Fruit fly (Drosophila melanogaster): ENCODE data around the gene Osi17.

The Osi17 gene

dm6 chr3R:6352893-6353623 is 41.5 kb downstream of the Osi17 start:
- TF ChIP-seq CG33017 (tag; optimal IDR thresholded peaks at IDR 0.05) (no peak), Mnt (GFP tag; optimal IDR thresholded peaks at IDR 0.05) (no peak), CG5204 (GFP tag; optimal IDR thresholded peaks at IDR 0.05) (peak; percentile 35), CG11617 (GFP tag; optimal IDR thresholded peaks at IDR 0.05) (no peak), ovo (GFP tag; optimal IDR thresholded peaks at IDR 0.05) (peak; percentile 26), Hr96 (GFP tag; optimal IDR thresholded peaks at IDR 0.05) (no peak), kay (GFP tag; ENCODE audit: borderline replicate concordance) (peak; percentile 84), bab1 (GFP tag; optimal IDR thresholded peaks at IDR 0.05) (no peak), CG7045 (GFP tag; optimal IDR thresholded peaks at IDR 0.05) (no peak), Clk (GFP tag; optimal IDR thresholded peaks at IDR 0.05) (no peak), tj (GFP tag; optimal IDR thresholded peaks at IDR 0.05) (no peak), CG14711 (tag; optimal IDR thresholded peaks at IDR 0.05) (no peak), cnc (optimal IDR thresholded peaks at IDR 0.05) (no peak), pad (GFP tag; optimal IDR thresholded peaks at IDR 0.05) (peak; percentile 11), cic (GFP tag; optimal IDR thresholded peaks at IDR 0.05) (no peak)

DNA sequence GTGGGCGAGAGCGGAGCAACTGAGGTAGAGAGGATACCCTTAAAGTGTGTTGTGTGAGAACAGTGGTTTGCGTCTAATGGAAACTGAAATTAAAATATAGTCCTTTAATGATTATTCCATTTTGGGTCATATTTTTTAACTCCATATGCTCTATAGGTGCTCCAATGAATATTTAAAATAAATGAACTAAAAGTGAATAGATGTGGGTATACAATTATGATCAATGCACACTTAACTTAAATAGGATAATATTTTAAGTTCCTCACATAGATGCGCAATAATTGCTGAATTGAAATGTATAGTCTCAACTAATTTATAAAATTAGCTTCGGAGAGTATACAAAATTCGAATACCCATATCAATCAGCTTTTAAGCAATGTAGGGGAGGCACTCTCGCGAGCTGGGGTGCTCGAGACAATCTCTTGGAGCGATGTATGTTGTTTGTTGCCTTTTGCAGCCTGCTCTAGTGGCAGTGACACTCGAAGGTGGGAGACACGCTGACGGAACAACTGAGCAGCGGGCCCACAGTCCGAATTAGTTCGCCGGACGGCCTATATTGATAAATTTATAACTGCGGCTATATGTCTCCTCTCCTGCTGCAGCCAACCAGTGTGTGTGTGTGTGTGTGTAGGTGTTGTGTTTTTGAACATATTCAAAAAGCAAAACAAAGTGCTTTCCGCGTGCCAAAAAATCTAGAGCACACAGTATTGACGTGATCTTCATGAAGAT is 42.2 kb downstream of the Osi17 start:
- TF ChIP-seq CG11617 (GFP tag; optimal IDR thresholded peaks at IDR 0.05): peak; percentile 72
- peak; percentile 67 for TF ChIP-seq CG12768 (GFP tag; optimal IDR thresholded peaks at IDR 0.05)
- TF ChIP-seq Crg-1 (GFP tag; optimal IDR thresholded peaks at IDR 0.05): peak; percentile 22
- peak; percentile 78 for TF ChIP-seq CG5204 (GFP tag; optimal IDR thresholded peaks at IDR 0.05)
- no peak for TF ChIP-seq cnc (optimal IDR thresholded peaks at IDR 0.05)
- TF ChIP-seq ovo (GFP tag; optimal IDR thresholded peaks at IDR 0.05): peak; percentile 6
- peak; percentile 61 for TF ChIP-seq kay (GFP tag; ENCODE audit: borderline replicate concordance)
- TF ChIP-seq bab1 (GFP tag; optimal IDR thresholded peaks at IDR 0.05): no peak
- TF ChIP-seq CG33017 (tag; optimal IDR thresholded peaks at IDR 0.05): peak; percentile 57
- peak; percentile 31 for TF ChIP-seq toe (GFP tag; optimal IDR thresholded peaks at IDR 0.05)
- peak; percentile 55 for TF ChIP-seq tj (GFP tag; optimal IDR thresholded peaks at IDR 0.05)
- peak; percentile 19 for TF ChIP-seq cic (GFP tag; optimal IDR thresholded peaks at IDR 0.05)
- TF ChIP-seq Hr96 (GFP tag; optimal IDR thresholded peaks at IDR 0.05): peak; percentile 61
- TF ChIP-seq CG14711 (tag; optimal IDR thresholded peaks at IDR 0.05): peak; percentile 53
- peak; percentile 60 for TF ChIP-seq pad (GFP tag; optimal IDR thresholded peaks at IDR 0.05)
- peak; percentile 16 for TF ChIP-seq Clk (GFP tag; optimal IDR thresholded peaks at IDR 0.05)
- TF ChIP-seq CG7045 (GFP tag; optimal IDR thresholded peaks at IDR 0.05): peak; percentile 70
- TF ChIP-seq Mnt (GFP tag; optimal IDR thresholded peaks at IDR 0.05): peak; percentile 30
- peak; percentile 26 for TF ChIP-seq CG1620 (GFP tag; optimal IDR thresholded peaks at IDR 0.05)
- peak; percentile 69 for TF ChIP-seq CG7101 (tag; optimal IDR thresholded peaks at IDR 0.05)

- TF ChIP-seq toe (GFP tag; optimal IDR thresholded peaks at IDR 0.05) (no peak), kay (GFP tag; ENCODE audit: borderline replicate concordance) (peak; percentile 45)
Measured at dm6 chr3R:6354408-6354807, 42.8 kb downstream of the Osi17 start.

- TF ChIP-seq Clk (GFP tag; optimal IDR thresholded peaks at IDR 0.05) (no peak), ovo (GFP tag; optimal IDR thresholded peaks at IDR 0.05) (no peak), CG12768 (GFP tag; optimal IDR thresholded peaks at IDR 0.05) (peak; percentile 16), CG11617 (GFP tag; optimal IDR thresholded peaks at IDR 0.05) (peak; percentile 5), tj (GFP tag; optimal IDR thresholded peaks at IDR 0.05) (no peak), cnc (optimal IDR thresholded peaks at IDR 0.05) (no peak), Mnt (GFP tag; optimal IDR thresholded peaks at IDR 0.05) (peak; percentile 10), toe (GFP tag; optimal IDR thresholded peaks at IDR 0.05) (peak; percentile 67), CG7045 (GFP tag; optimal IDR thresholded peaks at IDR 0.05) (no peak)
Measured at dm6 chr3R:6368100-6368499, 56.5 kb downstream of the Osi17 start, which contains the start of gene CG42724. Gene CG42724, minus strand, starts transcription at chr3R:6368288.

DNA sequence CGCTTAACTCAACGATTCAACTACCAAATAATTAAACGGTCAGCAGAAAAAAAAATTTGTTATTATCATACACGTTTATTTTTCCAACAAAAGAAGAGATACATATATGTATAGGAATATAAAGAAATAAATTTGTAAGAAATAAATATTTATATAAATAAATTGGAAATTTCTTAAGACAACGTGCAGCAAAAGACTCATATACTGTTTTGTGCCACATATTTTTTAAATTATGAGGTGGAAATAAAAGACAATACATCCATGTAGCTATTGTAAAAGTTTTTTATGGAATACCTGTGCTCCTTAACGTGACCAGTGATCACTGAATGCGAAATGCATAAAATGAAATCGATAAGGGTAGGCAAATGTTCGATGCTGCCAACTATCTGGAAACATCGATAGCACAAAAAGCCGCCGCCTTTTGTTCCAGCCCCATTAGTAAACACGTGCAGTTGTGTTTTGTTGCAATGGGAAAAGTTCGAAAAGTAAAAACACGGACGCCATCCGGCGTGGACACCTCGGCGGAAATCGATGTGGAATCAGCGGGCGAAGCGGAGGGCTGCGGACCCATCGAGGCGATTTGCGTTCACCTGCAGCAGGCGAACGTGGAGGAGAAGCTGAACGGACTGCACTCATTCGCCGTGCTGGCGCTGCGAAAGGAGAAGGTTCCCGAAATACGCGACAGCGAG is 57.1 kb downstream of the Osi17 start, which contains the start of gene CG10286:
Gene CG10286 (plus strand): TSS at position 416 of the 689 bp plus-strand sequence.
- TF ChIP-seq CG11617 (GFP tag; optimal IDR thresholded peaks at IDR 0.05) (no peak), toe (GFP tag; optimal IDR thresholded peaks at IDR 0.05) (peak; percentile 37), CG14711 (tag; optimal IDR thresholded peaks at IDR 0.05) (peak; percentile 38), CG33017 (tag; optimal IDR thresholded peaks at IDR 0.05) (no peak), Mnt (GFP tag; optimal IDR thresholded peaks at IDR 0.05) (peak; percentile 97), bab1 (GFP tag; optimal IDR thresholded peaks at IDR 0.05) (peak; percentile 20), kay (GFP tag; ENCODE audit: borderline replicate concordance) (no peak), pad (GFP tag; optimal IDR thresholded peaks at IDR 0.05) (peak; percentile 3), cnc (optimal IDR thresholded peaks at IDR 0.05) (no peak), tj (GFP tag; optimal IDR thresholded peaks at IDR 0.05) (peak; percentile 36), Hr96 (GFP tag; optimal IDR thresholded peaks at IDR 0.05) (no peak), CG12768 (GFP tag; optimal IDR thresholded peaks at IDR 0.05) (no peak), Crg-1 (GFP tag; optimal IDR thresholded peaks at IDR 0.05) (no peak), CG7045 (GFP tag; optimal IDR thresholded peaks at IDR 0.05) (no peak), CG1620 (GFP tag; optimal IDR thresholded peaks at IDR 0.05) (no peak), CG5204 (GFP tag; optimal IDR thresholded peaks at IDR 0.05) (no peak), CG7101 (tag; optimal IDR thresholded peaks at IDR 0.05) (peak; percentile 41), ovo (GFP tag; optimal IDR thresholded peaks at IDR 0.05) (no peak), cic (GFP tag; optimal IDR thresholded peaks at IDR 0.05) (no peak), Clk (GFP tag; optimal IDR thresholded peaks at IDR 0.05) (no peak)

Data from whole organism, adult.